Fruit fly (Drosophila melanogaster) whole organism, embryonic: ENCODE measurements around the gene CG12814.

Source experiments
- Bgb ChIP-seq: fragments of 200-800 bp; sonication (Bioruptor generic); IDR thresholded peaks from 2 replicates; pipeline ENCODE4 v1.3.6; 2022; ENCODE audit warnings: missing biosample characterization, missing genetic modification characterization; ENCODE audit not compliant: partially characterized antibody
- CG10147 ChIP-seq: fragments of 200-800 bp; sonication (Bioruptor generic); optimal IDR thresholded peaks from 2 replicates; lab custom pipeline; 2019; ENCODE audit warnings: missing biosample characterization, mild to moderate bottlenecking, missing genetic modification characterization, moderate library complexity
- CG10321 ChIP-seq: fragments of 200-800 bp; sonication (Bioruptor generic); IDR thresholded peaks from 2 replicates; pipeline ENCODE4 v1.3.6; 2022; ENCODE audit warnings: missing biosample characterization, missing genetic modification characterization
- CG10462 ChIP-seq: fragments of 200-800 bp; sonication (Bioruptor generic); optimal IDR thresholded peaks from 2 replicates; lab custom pipeline; 2016; ENCODE audit warnings: missing biosample characterization, missing genetic modification characterization
- CG11398 ChIP-seq: fragments of 200-800 bp; sonication (Bioruptor generic); optimal IDR thresholded peaks from 2 replicates; lab custom pipeline; 2016; ENCODE audit warnings: missing biosample characterization, missing genetic modification characterization
- CG11560 ChIP-seq: fragments of 200-800 bp; sonication (Bioruptor generic); IDR thresholded peaks from 3 replicates; pipeline ENCODE4 v1.3.6; 2022; ENCODE audit warnings: missing biosample characterization, missing genetic modification characterization
- CG12155 ChIP-seq: fragments of 200-800 bp; sonication (Bioruptor generic); optimal IDR thresholded peaks from 3 replicates; lab custom pipeline; 2016; ENCODE audit warnings: missing biosample characterization, missing genetic modification characterization
- CG13424 ChIP-seq: fragments of 200-800 bp; sonication (Bioruptor generic); optimal IDR thresholded peaks from 2 replicates; lab custom pipeline; 2019; ENCODE audit warnings: missing biosample characterization, mild to moderate bottlenecking, missing genetic modification characterization, moderate library complexity
- CG14710 ChIP-seq: fragments of 200-800 bp; sonication (Bioruptor generic); optimal IDR thresholded peaks from 3 replicates; lab custom pipeline; 2019; ENCODE audit warnings: missing biosample characterization, mild to moderate bottlenecking, missing genetic modification characterization, moderate library complexity
- CG15011 ChIP-seq: fragments of 200-800 bp; sonication (Bioruptor generic); optimal IDR thresholded peaks from 3 replicates; lab custom pipeline; 2018; ENCODE audit warnings: missing biosample characterization, mild to moderate bottlenecking, missing genetic modification characterization
- CG16813 ChIP-seq: fragments of 200-800 bp; sonication (Bioruptor generic); IDR thresholded peaks from 3 replicates; pipeline ENCODE4 v1.3.6; 2022; ENCODE audit warnings: missing biosample characterization, missing genetic modification characterization; ENCODE audit not compliant: partially characterized antibody
- CG18262 ChIP-seq: fragments of 200-800 bp; optimal IDR thresholded peaks from 3 replicates; lab custom pipeline; 2019; ENCODE audit warnings: missing biosample characterization, mild to moderate bottlenecking, missing genetic modification characterization, moderate library complexity
- CG18619 ChIP-seq: fragments of 200-800 bp; sonication (Bioruptor generic); optimal IDR thresholded peaks from 3 replicates; lab custom pipeline; 2017; ENCODE audit warnings: missing biosample characterization, mild to moderate bottlenecking, missing genetic modification characterization
- CG32767 ChIP-seq: fragments of 200-800 bp; sonication (Bioruptor generic); IDR thresholded peaks from 2 replicates; pipeline ENCODE4 v1.3.6; 2022; ENCODE audit warnings: missing biosample characterization, missing genetic modification characterization
- CG3281 ChIP-seq: fragments of 200-800 bp; sonication (Bioruptor generic); optimal IDR thresholded peaks from 3 replicates; lab custom pipeline; 2017; ENCODE audit warnings: missing biosample characterization, mild to moderate bottlenecking, missing genetic modification characterization
- CG4282 ChIP-seq: fragments of 200-800 bp; sonication (Bioruptor generic); optimal IDR thresholded peaks from 2 replicates; lab custom pipeline; 2016; ENCODE audit warnings: missing biosample characterization, missing genetic modification characterization
- CG5180 ChIP-seq: fragments of 200-800 bp; sonication (Bioruptor generic); optimal IDR thresholded peaks from 3 replicates; lab custom pipeline; 2017; ENCODE audit warnings: missing biosample characterization, missing genetic modification characterization, mild to moderate bottlenecking, moderate library complexity, missing genetic modification reagents
- CG8765 ChIP-seq: fragments of 200-800 bp; sonication (Bioruptor generic); IDR thresholded peaks from 2 replicates; pipeline ENCODE4 v1.3.6; 2022; ENCODE audit warnings: missing biosample characterization, missing genetic modification characterization
- CG9797 ChIP-seq: fragments of 200-800 bp; sonication (Bioruptor generic); optimal IDR thresholded peaks from 3 replicates; lab custom pipeline; 2018; ENCODE audit warnings: missing biosample characterization, mild to moderate bottlenecking, missing genetic modification characterization
- Dbx ChIP-seq: fragments of 200-800 bp; sonication (Bioruptor generic); IDR thresholded peaks from 3 replicates; pipeline ENCODE4 v1.3.6; 2022; ENCODE audit warnings: missing biosample characterization, missing genetic modification characterization
- HLH54F ChIP-seq: fragments of 200-800 bp; sonication (Bioruptor generic); optimal IDR thresholded peaks from 3 replicates; lab custom pipeline; 2016; ENCODE audit warnings: missing biosample characterization, missing genetic modification characterization
- Hand ChIP-seq: fragments of 200-800 bp; sonication (Bioruptor generic); optimal IDR thresholded peaks from 2 replicates; lab custom pipeline; 2017; ENCODE audit warnings: mild to moderate bottlenecking, missing biosample characterization, missing genetic modification reagents, missing genetic modification characterization
- Hmr ChIP-seq: fragments of 200-800 bp; sonication (Bioruptor generic); optimal IDR thresholded peaks from 3 replicates; lab custom pipeline; 2017; ENCODE audit warnings: mild to moderate bottlenecking, missing biosample characterization, missing genetic modification reagents, missing genetic modification characterization
- Hr3 ChIP-seq: fragments of 200-800 bp; sonication (Bioruptor generic); optimal IDR thresholded peaks from 3 replicates; lab custom pipeline; 2016; ENCODE audit warnings: missing biosample characterization, missing genetic modification characterization
- NC2β ChIP-seq: fragments of 200-800 bp; sonication (Bioruptor generic); optimal IDR thresholded peaks from 2 replicates; lab custom pipeline; 2016; ENCODE audit warnings: missing biosample characterization, missing genetic modification characterization
- Ravus ChIP-seq: fragments of 200-800 bp; sonication (Bioruptor generic); IDR thresholded peaks from 2 replicates; pipeline ENCODE4 v1.3.6; 2022; ENCODE audit warnings: missing biosample characterization, missing genetic modification characterization
- Xrp1 ChIP-seq: fragments of 200-800 bp; sonication (Bioruptor generic); IDR thresholded peaks from 2 replicates; pipeline ENCODE4 v1.3.6; 2022; ENCODE audit warnings: missing biosample characterization, missing genetic modification characterization
- al ChIP-seq: fragments of 200-800 bp; sonication (Bioruptor generic); IDR thresholded peaks from 2 replicates; pipeline ENCODE4 v1.3.6; 2022; ENCODE audit warnings: missing biosample characterization, missing genetic modification characterization
- bbx ChIP-seq: fragments of 200-800 bp; sonication (Bioruptor generic); IDR thresholded peaks from 2 replicates; pipeline ENCODE4 v1.3.6; 2022; ENCODE audit warnings: missing biosample characterization, missing genetic modification characterization; ENCODE audit not compliant: partially characterized antibody
- cad ChIP-seq: fragments of >200 bp; optimal IDR thresholded peaks from 2 replicates; lab custom pipeline; 2017; ENCODE audit warnings: missing biosample characterization, missing genetic modification characterization
- dmrt11E ChIP-seq: fragments of 200-800 bp; sonication (Bioruptor generic); optimal IDR thresholded peaks from 3 replicates; lab custom pipeline; 2018; ENCODE audit warnings: missing biosample characterization, mild to moderate bottlenecking, missing genetic modification characterization, moderate library complexity
- emc ChIP-seq: fragments of 200-800 bp; sonication (Bioruptor generic); optimal IDR thresholded peaks from 2 replicates; lab custom pipeline; 2016; ENCODE audit warnings: missing biosample characterization, missing genetic modification characterization
- esg ChIP-seq: fragments of 200-800 bp; sonication (Bioruptor generic); conservative IDR thresholded peaks from 2 replicates; pipeline ENCODE4 v1.3.6; 2022; ENCODE audit warnings: missing biosample characterization, missing genetic modification characterization
- fd96Cb ChIP-seq: fragments of 200-800 bp; sonication (Bioruptor generic); optimal IDR thresholded peaks from 2 replicates; lab custom pipeline; 2018; ENCODE audit warnings: missing biosample characterization, mild to moderate bottlenecking, missing genetic modification characterization, moderate library complexity
- grn ChIP-seq: fragments of 200-800 bp; sonication (Bioruptor generic); optimal IDR thresholded peaks from 3 replicates; lab custom pipeline; 2017; ENCODE audit warnings: missing biosample characterization, missing genetic modification characterization
- gsb-n ChIP-seq: fragments of 200-800 bp; sonication (Bioruptor generic); optimal IDR thresholded peaks from 3 replicates; lab custom pipeline; 2018; ENCODE audit warnings: missing biosample characterization, mild to moderate bottlenecking, missing genetic modification characterization
- gt ChIP-seq: fragments of 200-800 bp; sonication (Bioruptor generic); IDR thresholded peaks from 2 replicates; pipeline ENCODE4 v1.3.6; 2022; ENCODE audit warnings: missing biosample characterization, missing genetic modification characterization
- ken ChIP-seq: fragments of 200-800 bp; sonication (Bioruptor generic); IDR thresholded peaks from 3 replicates; pipeline ENCODE4 v1.3.6; 2022; ENCODE audit warnings: missing biosample characterization, missing genetic modification characterization
- nom ChIP-seq: fragments of 200-800 bp; sonication (Bioruptor generic); optimal IDR thresholded peaks from 2 replicates; lab custom pipeline; 2017; ENCODE audit warnings: missing biosample characterization, missing genetic modification characterization, mild to moderate bottlenecking, moderate library complexity, missing genetic modification reagents
- oc ChIP-seq: fragments of 200-800 bp; sonication (Bioruptor generic); optimal IDR thresholded peaks from 2 replicates; lab custom pipeline; 2018; ENCODE audit warnings: missing biosample characterization, mild to moderate bottlenecking, missing genetic modification characterization, moderate library complexity
- peb ChIP-seq: fragments of 200-800 bp; sonication (Bioruptor generic); IDR thresholded peaks from 2 replicates; pipeline ENCODE4 v1.3.6; 2022; ENCODE audit warnings: missing biosample characterization, missing genetic modification characterization
- pnt ChIP-seq: fragments of 200-800 bp; sonication (Bioruptor generic); optimal IDR thresholded peaks from 3 replicates; lab custom pipeline; 2016; ENCODE audit warnings: missing biosample characterization, missing genetic modification characterization
- sens-2 ChIP-seq: fragments of 200-800 bp; sonication (Bioruptor generic); IDR thresholded peaks from 2 replicates; pipeline ENCODE4 v1.3.6; 2022; ENCODE audit warnings: missing biosample characterization, missing genetic modification characterization
- sisA ChIP-seq: fragments of 200-800 bp; sonication (Bioruptor generic); IDR thresholded peaks from 2 replicates; pipeline ENCODE4 v1.3.6; 2022; ENCODE audit warnings: missing biosample characterization, missing genetic modification characterization
- sr ChIP-seq: fragments of 200-800 bp; sonication (Bioruptor generic); IDR thresholded peaks from 3 replicates; pipeline ENCODE4 v1.3.6; 2022; ENCODE audit warnings: missing biosample characterization, missing genetic modification characterization
- trem ChIP-seq: fragments of 200-800 bp; optimal IDR thresholded peaks from 3 replicates; lab custom pipeline; 2019; ENCODE audit warnings: missing biosample characterization, mild to moderate bottlenecking, missing genetic modification characterization, moderate library complexity
- tup ChIP-seq: fragments of 200-800 bp; sonication (Bioruptor generic); optimal IDR thresholded peaks from 2 replicates; lab custom pipeline; 2016; ENCODE audit warnings: missing biosample characterization, mild to moderate bottlenecking, missing genetic modification characterization, moderate library complexity
- wek ChIP-seq: fragments of 200-800 bp; sonication (Bioruptor generic); optimal IDR thresholded peaks from 3 replicates; lab custom pipeline; 2018; ENCODE audit warnings: missing biosample characterization, mild to moderate bottlenecking, missing genetic modification characterization, moderate library complexity
- zf30C ChIP-seq: fragments of 200-800 bp; sonication (Bioruptor generic); optimal IDR thresholded peaks from 3 replicates; lab custom pipeline; 2018; ENCODE audit warnings: missing biosample characterization, mild to moderate bottlenecking, missing genetic modification characterization
- zfh1 ChIP-seq: fragments of 200-800 bp; sonication (Bioruptor generic); IDR thresholded peaks from 3 replicates; pipeline ENCODE4 v1.3.6; 2022; ENCODE audit warnings: missing biosample characterization, missing genetic modification characterization

Gene CG12814

DNA sequence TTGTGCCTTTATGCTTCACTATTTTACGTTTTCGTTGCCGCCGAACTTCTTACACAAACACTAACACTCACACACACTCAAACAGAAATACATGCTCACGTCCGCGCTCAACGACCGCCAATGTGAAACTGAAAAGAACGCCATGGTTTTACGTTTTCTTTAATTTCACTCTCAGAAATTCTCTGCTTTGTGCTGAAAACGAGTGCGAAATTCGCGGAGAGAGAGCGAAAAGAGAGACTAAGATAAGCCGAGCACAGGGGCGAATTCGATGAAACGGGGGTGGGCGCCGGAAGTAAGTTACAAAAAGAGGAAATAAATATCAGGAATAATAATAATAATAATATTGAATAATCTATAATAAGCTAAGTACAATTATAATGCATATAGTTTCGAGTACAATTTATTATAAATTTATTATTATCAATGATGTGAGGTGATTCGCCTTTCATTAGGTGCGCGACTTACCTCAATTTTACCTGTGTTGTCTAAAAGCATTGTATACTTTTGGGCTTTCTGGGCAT, 19.0 kb downstream of the CG12814 start, which contains the start of gene Best1 (continued):
- peak; percentile 77 for TF ChIP-seq CG8765 (GFP tag; lab: Robert Waterston, UW)
- peak; percentile 85 for TF ChIP-seq CG12155
- peak; percentile 62 for TF ChIP-seq wek (GFP tag; lab: Kevin White, UChicago)
- peak; percentile 76 for TF ChIP-seq peb (GFP tag; lab: Robert Waterston, UW)
- no peak for TF ChIP-seq NC2β
- TF ChIP-seq CG11398 (GFP tag; lab: Kevin White, UChicago), result peak; percentile 38
- peak; percentile 89 for TF ChIP-seq esg (GFP tag; lab: Robert Waterston, UW)
- TF ChIP-seq Hr3, result peak; percentile 90
- peak; percentile 93 for TF ChIP-seq CG10147 (GFP tag; lab: Kevin White, UChicago)
- TF ChIP-seq CG11560 (tag; lab: Robert Waterston, UW), result peak; percentile 72
- peak; percentile 92 for TF ChIP-seq CG3281 (GFP tag; lab: Kevin White, UChicago)
- TF ChIP-seq CG14710 (tag; lab: Kevin White, UChicago), result peak; percentile 85
- peak; percentile 95 for TF ChIP-seq Hmr (GFP tag; lab: Kevin White, UChicago)
- peak; percentile 71 for TF ChIP-seq tup (GFP tag; lab: Kevin White, UChicago)
- TF ChIP-seq Dbx (GFP tag; lab: Robert Waterston, UW), result peak; percentile 97
- peak; percentile 91 for TF ChIP-seq sisA (GFP tag; lab: Robert Waterston, UW)
- TF ChIP-seq sr (GFP tag; lab: Robert Waterston, UW), result peak; percentile 75; the same call in 2 of the 3 replicates
- peak; percentile 68 for TF ChIP-seq CG10321 (GFP tag; lab: Robert Waterston, UW)
- peak; percentile 61 for TF ChIP-seq CG10462 (GFP tag; lab: Kevin White, UChicago)
- peak; percentile 94 for TF ChIP-seq zfh1 (GFP tag; lab: Robert Waterston, UW)
- TF ChIP-seq Bgb, result peak; percentile 89
- TF ChIP-seq CG18619 (GFP tag; lab: Kevin White, UChicago), result peak; percentile 89
- TF ChIP-seq CG5180, result peak; percentile 65
- no peak for TF ChIP-seq cad
- peak; percentile 91 for TF ChIP-seq al
- TF ChIP-seq CG32767 (GFP tag; lab: Robert Waterston, UW), result peak; percentile 84
- peak; percentile 78 for TF ChIP-seq HLH54F (GFP tag; lab: Kevin White, UChicago)
- peak; percentile 83 for TF ChIP-seq dmrt11E (tag; lab: Kevin White, UChicago)
- TF ChIP-seq pnt (GFP tag; lab: Kevin White, UChicago), result peak; percentile 61
- TF ChIP-seq CG9797 (GFP tag; lab: Kevin White, UChicago), result no peak
- TF ChIP-seq emc, result peak; percentile 62
- TF ChIP-seq bbx (GFP tag; lab: Robert Waterston, UW), result peak; percentile 74
- TF ChIP-seq oc (tag; lab: Kevin White, UChicago), result peak; percentile 97
- TF ChIP-seq CG4282 (GFP tag; lab: Kevin White, UChicago), result peak; percentile 26
- TF ChIP-seq gt, result peak; percentile 63; the same call in 1 of the 2 replicates
- peak; percentile 85 for TF ChIP-seq trem
- peak; percentile 93 for TF ChIP-seq CG18262 (tag; lab: Kevin White, UChicago)
- TF ChIP-seq Xrp1 (GFP tag; lab: Robert Waterston, UW), result peak; percentile 97
- TF ChIP-seq zf30C, result peak; percentile 6
- TF ChIP-seq nom (GFP tag; lab: Kevin White, UChicago), result peak; percentile 86
- peak; percentile 82 for TF ChIP-seq Hand (GFP tag; lab: Kevin White, UChicago)
- peak; percentile 89 for TF ChIP-seq CG16813 (GFP tag; lab: Robert Waterston, UW)
- TF ChIP-seq fd96Cb (tag; lab: Kevin White, UChicago), result peak; percentile 91
- peak; percentile 85 for TF ChIP-seq CG15011 (GFP tag; lab: Kevin White, UChicago)
- peak; percentile 58 for TF ChIP-seq Ravus
- TF ChIP-seq CG13424 (tag; lab: Kevin White, UChicago), result peak; percentile 90
- TF ChIP-seq grn (GFP tag; lab: Kevin White, UChicago), result peak; percentile 65
- peak; percentile 77 for TF ChIP-seq sens-2 (GFP tag; lab: Robert Waterston, UW)
- peak; percentile 91 for TF ChIP-seq gsb-n
- peak; percentile 91 for TF ChIP-seq ken
